Fruit fly (Drosophila melanogaster) whole organism, embryonic: ENCODE results near the gene Rpp30.

Experiments
- Antp ChIP-seq: fragments of 200-800 bp; sonication (Bioruptor generic); optimal IDR thresholded peaks from 3 replicates; lab custom pipeline; 2016; ENCODE audit warnings: missing biosample characterization, missing genetic modification characterization
- CG10274 ChIP-seq: fragments of 200-800 bp; sonication (Bioruptor generic); optimal IDR thresholded peaks from 3 replicates; lab custom pipeline; 2017; ENCODE audit warnings: missing biosample characterization, mild to moderate bottlenecking, missing genetic modification characterization
- CG11560 ChIP-seq: fragments of 200-800 bp; sonication (Bioruptor generic); IDR thresholded peaks from 3 replicates; pipeline ENCODE4 v1.3.6; 2022; ENCODE audit warnings: missing biosample characterization, missing genetic modification characterization
- CG11695 ChIP-seq: fragments of 200-800 bp; sonication (Bioruptor generic); IDR thresholded peaks from 3 replicates; pipeline ENCODE4 v1.3.6; 2022; ENCODE audit warnings: missing biosample characterization, missing genetic modification characterization
- CG12071 ChIP-seq: fragments of 200-800 bp; sonication (Bioruptor generic); optimal IDR thresholded peaks from 3 replicates; lab custom pipeline; 2018; ENCODE audit warnings: missing biosample characterization, mild to moderate bottlenecking, missing genetic modification characterization
- CG12155 ChIP-seq: fragments of 200-800 bp; sonication (Bioruptor generic); optimal IDR thresholded peaks from 3 replicates; lab custom pipeline; 2016; ENCODE audit warnings: missing biosample characterization, missing genetic modification characterization
- CG12219 ChIP-seq: fragments of 200-800 bp; sonication (Bioruptor generic); optimal IDR thresholded peaks from 3 replicates; lab custom pipeline; 2018; ENCODE audit warnings: missing biosample characterization, mild to moderate bottlenecking, missing genetic modification characterization
- CG13624 ChIP-seq: fragments of 200-800 bp; sonication (Bioruptor generic); optimal IDR thresholded peaks from 2 replicates; lab custom pipeline; 2016; ENCODE audit warnings: missing biosample characterization, missing genetic modification characterization
- CG14014 ChIP-seq: fragments of 200-800 bp; sonication (Bioruptor generic); IDR thresholded peaks from 2 replicates; pipeline ENCODE4 v1.3.6; 2022; ENCODE audit warnings: missing biosample characterization, missing genetic modification characterization
- CG14965 ChIP-seq: fragments of 200-800 bp; sonication (Bioruptor generic); optimal IDR thresholded peaks from 2 replicates; lab custom pipeline; 2016; ENCODE audit warnings: missing biosample characterization, missing genetic modification characterization, borderline replicate concordance
- CG2678 ChIP-seq: fragments of 200-800 bp; sonication (Bioruptor generic); optimal IDR thresholded peaks from 3 replicates; lab custom pipeline; 2019; ENCODE audit warnings: missing biosample characterization, mild to moderate bottlenecking, missing genetic modification characterization, moderate library complexity
- CG30403 ChIP-seq: fragments of 200-800 bp; sonication (Bioruptor generic); optimal IDR thresholded peaks from 3 replicates; lab custom pipeline; 2016; ENCODE audit warnings: missing biosample characterization, missing genetic modification characterization
- CG3407 ChIP-seq: fragments of 200-800 bp; sonication (Bioruptor generic); optimal IDR thresholded peaks from 2 replicates; lab custom pipeline; 2018; ENCODE audit warnings: missing biosample characterization, mild to moderate bottlenecking, missing genetic modification characterization
- CG34376 ChIP-seq: fragments of 200-800 bp; sonication (Bioruptor generic); optimal IDR thresholded peaks from 2 replicates; lab custom pipeline; 2018; ENCODE audit warnings: missing biosample characterization, mild to moderate bottlenecking, missing genetic modification characterization
- CG7271 ChIP-seq: fragments of 200-800 bp; sonication (Bioruptor generic); optimal IDR thresholded peaks from 2 replicates; lab custom pipeline; 2018; ENCODE audit warnings: missing biosample characterization, mild to moderate bottlenecking, missing genetic modification characterization, moderate library complexity
- CG7357 ChIP-seq: fragments of 200-800 bp; sonication (Bioruptor generic); IDR thresholded peaks from 3 replicates; pipeline ENCODE4 v1.3.6; 2022; ENCODE audit warnings: missing biosample characterization, missing genetic modification characterization
- CG7372 ChIP-seq: fragments of 200-800 bp; sonication (Bioruptor generic); IDR thresholded peaks from 2 replicates; pipeline ENCODE4 v1.3.6; 2022; ENCODE audit warnings: missing biosample characterization, missing genetic modification characterization
- CG7987 ChIP-seq: fragments of 200-800 bp; sonication (Bioruptor generic); optimal IDR thresholded peaks from 2 replicates; lab custom pipeline; 2018; ENCODE audit warnings: missing biosample characterization, mild to moderate bottlenecking, missing genetic modification characterization, moderate library complexity
- CG8089 ChIP-seq: fragments of 200-800 bp; sonication (Bioruptor generic); optimal IDR thresholded peaks from 3 replicates; lab custom pipeline; 2016; ENCODE audit warnings: missing biosample characterization, missing genetic modification characterization
- CG8765 ChIP-seq: fragments of 200-800 bp; sonication (Bioruptor generic); IDR thresholded peaks from 2 replicates; pipeline ENCODE4 v1.3.6; 2022; ENCODE audit warnings: missing biosample characterization, missing genetic modification characterization
- CG9609 ChIP-seq: fragments of 200-800 bp; sonication (Bioruptor generic); optimal IDR thresholded peaks from 3 replicates; lab custom pipeline; 2016; ENCODE audit warnings: missing biosample characterization, missing genetic modification characterization
- CG9797 ChIP-seq: fragments of 200-800 bp; sonication (Bioruptor generic); optimal IDR thresholded peaks from 3 replicates; lab custom pipeline; 2018; ENCODE audit warnings: missing biosample characterization, mild to moderate bottlenecking, missing genetic modification characterization
- Chrac-16 ChIP-seq: fragments of 200-800 bp; sonication (Bioruptor generic); optimal IDR thresholded peaks from 3 replicates; lab custom pipeline; 2016; ENCODE audit warnings: missing biosample characterization, missing genetic modification characterization
- Dad ChIP-seq: fragments of 200-800 bp; sonication (Bioruptor generic); optimal IDR thresholded peaks from 3 replicates; lab custom pipeline; 2016; ENCODE audit warnings: missing biosample characterization, missing genetic modification characterization
- Dp ChIP-seq: fragments of 200-800 bp; sonication (Bioruptor generic); optimal IDR thresholded peaks from 2 replicates; lab custom pipeline; 2018; ENCODE audit warnings: missing biosample characterization, mild to moderate bottlenecking, missing genetic modification characterization, moderate library complexity
- Ets97D ChIP-seq: fragments of 200-800 bp; sonication (Bioruptor generic); optimal IDR thresholded peaks from 3 replicates; lab custom pipeline; 2016; ENCODE audit warnings: missing biosample characterization, missing genetic modification characterization
- Hmx ChIP-seq: fragments of 200-800 bp; sonication (Bioruptor generic); optimal IDR thresholded peaks from 2 replicates; lab custom pipeline; 2016; ENCODE audit warnings: missing biosample characterization, missing genetic modification characterization
- Hr78 ChIP-seq, 2 experiments: fragments of 200-800 bp in 1 of 2; fragments of >200 bp in 1 of 2; sonication (Bioruptor generic) in 1 of 2; optimal IDR thresholded peaks; 2 replicates each; lab custom pipeline; 2017 to 2019; ENCODE audit warnings: missing biosample characterization in 2 of 2, missing genetic modification characterization in 2 of 2, mild to moderate bottlenecking in 1 of 2, moderate library complexity in 1 of 2
- MTF-1 ChIP-seq: fragments of 200-800 bp; sonication (Bioruptor generic); optimal IDR thresholded peaks from 2 replicates; lab custom pipeline; 2018; ENCODE audit warnings: missing biosample characterization, mild to moderate bottlenecking, missing genetic modification characterization, borderline replicate concordance
- Mad ChIP-seq: fragments of 200-800 bp; sonication (Bioruptor generic); optimal IDR thresholded peaks from 2 replicates; lab custom pipeline; 2016; ENCODE audit warnings: missing biosample characterization, missing genetic modification characterization
- Rfx ChIP-seq: fragments of 200-800 bp; sonication (Bioruptor generic); IDR thresholded peaks from 2 replicates; pipeline ENCODE4 v1.3.6; 2022; ENCODE audit warnings: missing biosample characterization, missing genetic modification characterization
- Sox102F ChIP-seq: fragments of 200-800 bp; sonication (Bioruptor generic); optimal IDR thresholded peaks from 2 replicates; lab custom pipeline; 2018; ENCODE audit warnings: missing biosample characterization, mild to moderate bottlenecking, missing genetic modification characterization, moderate library complexity
- Xrp1 ChIP-seq: fragments of 200-800 bp; sonication (Bioruptor generic); IDR thresholded peaks from 2 replicates; pipeline ENCODE4 v1.3.6; 2022; ENCODE audit warnings: missing biosample characterization, missing genetic modification characterization
- crol ChIP-seq: fragments of 200-800 bp; sonication (Bioruptor generic); IDR thresholded peaks from 2 replicates; pipeline ENCODE4 v1.3.6; 2022; ENCODE audit warnings: missing biosample characterization, missing genetic modification characterization
- en ChIP-seq: fragments of 200-800 bp; sonication (Bioruptor generic); optimal IDR thresholded peaks from 2 replicates; lab custom pipeline; 2016; ENCODE audit warnings: missing biosample characterization, missing genetic modification characterization
- fd3F ChIP-seq: fragments of 200-800 bp; sonication (Bioruptor generic); optimal IDR thresholded peaks from 2 replicates; lab custom pipeline; 2018; ENCODE audit warnings: missing biosample characterization, mild to moderate bottlenecking, missing genetic modification characterization, moderate library complexity
- ftz-f1 ChIP-seq: fragments of 200-800 bp; sonication (Bioruptor generic); optimal IDR thresholded peaks from 2 replicates; lab custom pipeline; 2016; ENCODE audit warnings: missing biosample characterization, missing genetic modification characterization
- gem ChIP-seq: fragments of 200-800 bp; sonication (Bioruptor generic); optimal IDR thresholded peaks from 2 replicates; lab custom pipeline; 2019; ENCODE audit warnings: missing biosample characterization, mild to moderate bottlenecking, missing genetic modification characterization, moderate library complexity
- ken ChIP-seq: fragments of 200-800 bp; sonication (Bioruptor generic); IDR thresholded peaks from 3 replicates; pipeline ENCODE4 v1.3.6; 2022; ENCODE audit warnings: missing biosample characterization, missing genetic modification characterization
- kni ChIP-seq: fragments of 200-800 bp; sonication (Bioruptor generic); optimal IDR thresholded peaks from 3 replicates; lab custom pipeline; 2017; ENCODE audit warnings: mild to moderate bottlenecking, missing biosample characterization, missing genetic modification reagents, missing genetic modification characterization
- lov ChIP-seq, 2 experiments: fragments of 200-800 bp in 1 of 2; fragments of >200 bp in 1 of 2; sonication (Bioruptor generic) in 1 of 2; IDR thresholded peaks in 1 of 2; optimal IDR thresholded peaks in 1 of 2; 2 replicates in 1 of 2; 3 replicates in 1 of 2; pipeline versions ENCODE4 v1.3.6 to Lab custom; 2017 to 2022; ENCODE audit warnings: missing biosample characterization in 1 of 2, missing genetic modification characterization in 1 of 2
- pfk ChIP-seq: fragments of 200-800 bp; sonication (Bioruptor generic); optimal IDR thresholded peaks from 2 replicates; lab custom pipeline; 2018; ENCODE audit warnings: missing biosample characterization, mild to moderate bottlenecking, missing genetic modification characterization, moderate library complexity
- pnt ChIP-seq: fragments of 200-800 bp; sonication (Bioruptor generic); optimal IDR thresholded peaks from 3 replicates; lab custom pipeline; 2016; ENCODE audit warnings: missing biosample characterization, missing genetic modification characterization
- rib ChIP-seq: fragments of 200-800 bp; sonication (Bioruptor generic); IDR thresholded peaks from 2 replicates; pipeline ENCODE4 v1.3.6; 2022; ENCODE audit warnings: missing biosample characterization, missing genetic modification characterization
- sens-2 ChIP-seq: fragments of 200-800 bp; sonication (Bioruptor generic); IDR thresholded peaks from 2 replicates; pipeline ENCODE4 v1.3.6; 2022; ENCODE audit warnings: missing biosample characterization, missing genetic modification characterization
- ssp ChIP-seq: fragments of 200-800 bp; sonication (Bioruptor generic); IDR thresholded peaks from 2 replicates; pipeline ENCODE4 v1.3.6; 2022; ENCODE audit warnings: missing biosample characterization, missing genetic modification characterization
- tap ChIP-seq: fragments of 200-800 bp; optimal IDR thresholded peaks from 3 replicates; lab custom pipeline; 2019; ENCODE audit warnings: missing biosample characterization, mild to moderate bottlenecking, missing genetic modification characterization, moderate library complexity
- tgo ChIP-seq: fragments of 200-800 bp; sonication (Bioruptor generic); IDR thresholded peaks from 3 replicates; pipeline ENCODE4 v1.3.6; 2022; ENCODE audit warnings: missing biosample characterization, missing genetic modification characterization

Rpp30 gene

dm6 chr2L:297480-298284 is 45.5 kb upstream of the Rpp30 start, which contains the start of gene Pi3K21B (continued):
- TF ChIP-seq Dp (GFP tag; lab: Kevin White, UChicago) (peak; percentile 87), sens-2 (GFP tag; lab: Robert Waterston, UW) (peak; percentile 59; the same call in 1 of the 2 replicates), lov (optimal IDR thresholded peaks at IDR 0.05; lab: Kevin White, UChicago) (no peak), lov (GFP tag; IDR thresholded peaks at IDR 0.05; lab: Robert Waterston, UW) (0 out of 3 replicates have a peak, but pooled peaks have one; percentile 4), rib (GFP tag; lab: Robert Waterston, UW) (peak; percentile 51; the same call in 1 of the 2 replicates), CG7357 (GFP tag; lab: Robert Waterston, UW) (peak; percentile 70), pnt (GFP tag; lab: Kevin White, UChicago) (peak; percentile 79), tgo (GFP tag; lab: Robert Waterston, UW) (peak; percentile 84), crol (GFP tag; lab: Robert Waterston, UW) (no peak), CG14014 (GFP tag; lab: Robert Waterston, UW) (peak; percentile 84), pfk (GFP tag; lab: Kevin White, UChicago) (peak; percentile 55), gem (tag; lab: Kevin White, UChicago) (peak; percentile 95), CG13624 (GFP tag; lab: Kevin White, UChicago) (peak; percentile 91), CG7271 (tag; lab: Kevin White, UChicago) (peak; percentile 21), CG11695 (GFP tag; lab: Robert Waterston, UW) (peak; percentile 80), kni (GFP tag; lab: Kevin White, UChicago) (peak; percentile 87), Dad (peak; percentile 92), CG34376 (GFP tag; lab: Kevin White, UChicago) (peak; percentile 85), CG10274 (GFP tag; lab: Kevin White, UChicago) (peak; percentile 50), Ets97D (GFP tag; lab: Kevin White, UChicago) (peak; percentile 88), Hr78 (GFP tag; optimal IDR thresholded peaks at IDR 0.05; lab: Kevin White, UChicago) (peak in 1 of 2 experiments; percentile 27), CG3407 (GFP tag; lab: Kevin White, UChicago) (peak; percentile 77), CG2678 (tag; lab: Kevin White, UChicago) (peak; percentile 91), CG8765 (GFP tag; lab: Robert Waterston, UW) (peak; percentile 59), Mad (GFP tag; lab: Kevin White, UChicago) (peak; percentile 87), CG7987 (peak; percentile 67), Xrp1 (GFP tag; lab: Robert Waterston, UW) (peak; percentile 83), CG7372 (peak; percentile 80), CG12071 (GFP tag; lab: Kevin White, UChicago) (peak; percentile 62), en (peak; percentile 58), Antp (GFP tag; lab: Kevin White, UChicago) (peak; percentile 97), CG30403 (GFP tag; lab: Kevin White, UChicago) (peak; percentile 96), CG8089 (GFP tag; lab: Kevin White, UChicago) (peak; percentile 88), Chrac-16 (peak; percentile 92), CG9609 (GFP tag; lab: Kevin White, UChicago) (peak; percentile 92), CG11560 (tag; lab: Robert Waterston, UW) (peak; percentile 78), tap (tag; lab: Kevin White, UChicago) (peak; percentile 74), ken (GFP tag; lab: Robert Waterston, UW) (peak; percentile 93), Sox102F (peak; percentile 87), CG12155 (GFP tag; lab: Kevin White, UChicago) (peak; percentile 92), ssp (GFP tag; lab: Robert Waterston, UW) (peak; percentile 84), Rfx (GFP tag; lab: Robert Waterston, UW) (peak; percentile 96), fd3F (peak; percentile 88), CG12219 (peak; percentile 37), CG9797 (peak; percentile 46), MTF-1 (GFP tag; lab: Kevin White, UChicago) (peak; percentile 35), Hmx (GFP tag; lab: Kevin White, UChicago) (peak; percentile 58), CG14965 (GFP tag; lab: Kevin White, UChicago) (peak; percentile 55), ftz-f1 (GFP tag; lab: Kevin White, UChicago) (peak; percentile 33)
